Fruit fly (Drosophila melanogaster) whole organism: ENCODE measurements around the gene CG9953.

Experiments used
- CG8478 ChIP-seq: fragments of >200 bp; optimal IDR thresholded peaks from 2 replicates; lab custom pipeline; 2018; ENCODE audit warnings: inconsistent platforms
- Dll ChIP-seq: fragments of >200 bp; optimal IDR thresholded peaks from 2 replicates; lab custom pipeline; 2017
- EcR ChIP-seq, 2 experiments: fragments of >200 bp; optimal IDR thresholded peaks; 2 replicates each; lab custom pipeline; 2017; ENCODE audit warnings: missing biosample characterization in 2 of 2, missing genetic modification characterization in 2 of 2, missing genetic modification reagents in 2 of 2
- pan ChIP-seq: fragments of >200 bp; optimal IDR thresholded peaks from 2 replicates; lab custom pipeline; 2017
- psq ChIP-seq: fragments of >200 bp; optimal IDR thresholded peaks from 2 replicates; lab custom pipeline; 2017
- usp ChIP-seq: fragments of >200 bp; optimal IDR thresholded peaks from 2 replicates; lab custom pipeline; 2017; ENCODE audit warnings: missing biosample characterization, missing genetic modification characterization, mixed read lengths

Gene CG9953

DNA sequence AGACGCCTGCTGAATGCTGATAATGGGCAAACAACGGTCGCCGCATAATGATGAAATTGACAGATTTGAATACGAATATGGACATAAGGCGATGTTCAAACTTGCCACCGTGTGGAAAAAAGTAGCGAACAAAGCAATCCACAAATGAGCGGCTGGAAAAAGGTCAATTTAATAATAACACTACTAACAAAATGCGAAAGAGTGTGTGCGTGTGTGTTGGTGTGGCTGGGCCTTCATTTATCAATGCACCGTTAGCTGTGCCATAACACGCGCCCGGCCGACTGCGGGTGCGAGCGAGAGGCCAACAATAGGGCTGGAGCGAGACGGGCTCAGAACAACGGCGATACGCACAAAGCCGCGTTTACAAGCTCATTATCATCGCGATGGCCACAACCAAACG, 6.4 kb downstream of the CG9953 start:
- TF ChIP-seq psq (lab: Kevin White, UChicago) (no peak), CG8478 (no peak), usp (GFP tag; lab: Kevin White, UChicago) (no peak), EcR (GFP tag; optimal IDR thresholded peaks at IDR 0.05; lab: Kevin White, UChicago) (no peak), pan (lab: Kevin White, UChicago) (no peak), Dll (no peak)

DNA sequence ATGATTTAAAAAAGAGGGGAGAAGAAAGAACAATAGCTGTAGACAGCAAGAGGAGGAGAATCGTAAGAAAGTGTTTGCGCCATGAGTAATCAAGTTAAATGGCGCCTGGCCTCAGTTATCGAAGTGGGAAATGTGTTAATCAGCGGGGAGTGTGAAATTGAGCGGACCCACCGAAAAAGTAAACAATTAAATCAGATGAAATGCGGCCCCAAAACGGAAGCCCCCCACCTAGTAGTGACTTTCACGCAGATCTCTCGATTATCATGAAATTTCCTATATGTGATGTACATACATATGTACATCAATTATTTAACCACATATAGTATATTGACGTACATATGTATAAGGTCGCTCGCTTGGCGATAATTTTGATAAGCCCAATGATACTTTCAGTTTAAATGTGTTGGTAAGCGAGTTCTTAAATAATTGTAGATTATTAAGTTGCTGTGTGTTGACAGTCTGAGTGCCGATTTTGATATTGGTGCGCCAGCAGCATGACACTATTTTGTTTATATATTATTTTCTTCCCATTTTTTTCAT, 7.2 kb downstream of the CG9953 start:
- TF ChIP-seq Dll (no peak), EcR (GFP tag; optimal IDR thresholded peaks at IDR 0.05; lab: Kevin White, UChicago) (no peak), psq (lab: Kevin White, UChicago) (no peak), CG8478 (no peak), usp (GFP tag; lab: Kevin White, UChicago) (no peak), pan (lab: Kevin White, UChicago) (no peak)

DNA sequence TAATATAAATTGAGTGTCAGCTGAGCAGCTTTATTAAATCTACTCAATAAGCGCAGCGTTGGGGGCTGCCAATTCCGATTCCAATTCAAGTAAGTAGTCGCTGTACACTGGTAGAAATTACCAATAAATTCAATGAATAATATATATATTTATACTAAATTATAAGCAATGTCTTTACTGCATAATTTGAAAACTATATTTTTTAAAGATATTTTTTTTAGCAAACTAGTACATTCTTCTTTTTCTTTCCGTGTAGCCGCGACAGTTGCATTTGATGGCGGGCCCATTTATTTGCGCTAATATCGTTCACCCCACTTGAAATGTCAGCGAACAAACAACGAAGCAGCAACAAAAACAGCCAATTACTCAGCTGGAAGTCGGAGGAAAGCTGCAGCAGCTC, 7.9 kb downstream of the CG9953 start:
- TF ChIP-seq Dll (no peak), pan (lab: Kevin White, UChicago) (no peak), EcR (GFP tag; optimal IDR thresholded peaks at IDR 0.05; lab: Kevin White, UChicago) (no peak), usp (GFP tag; lab: Kevin White, UChicago) (no peak), CG8478 (no peak)

DNA sequence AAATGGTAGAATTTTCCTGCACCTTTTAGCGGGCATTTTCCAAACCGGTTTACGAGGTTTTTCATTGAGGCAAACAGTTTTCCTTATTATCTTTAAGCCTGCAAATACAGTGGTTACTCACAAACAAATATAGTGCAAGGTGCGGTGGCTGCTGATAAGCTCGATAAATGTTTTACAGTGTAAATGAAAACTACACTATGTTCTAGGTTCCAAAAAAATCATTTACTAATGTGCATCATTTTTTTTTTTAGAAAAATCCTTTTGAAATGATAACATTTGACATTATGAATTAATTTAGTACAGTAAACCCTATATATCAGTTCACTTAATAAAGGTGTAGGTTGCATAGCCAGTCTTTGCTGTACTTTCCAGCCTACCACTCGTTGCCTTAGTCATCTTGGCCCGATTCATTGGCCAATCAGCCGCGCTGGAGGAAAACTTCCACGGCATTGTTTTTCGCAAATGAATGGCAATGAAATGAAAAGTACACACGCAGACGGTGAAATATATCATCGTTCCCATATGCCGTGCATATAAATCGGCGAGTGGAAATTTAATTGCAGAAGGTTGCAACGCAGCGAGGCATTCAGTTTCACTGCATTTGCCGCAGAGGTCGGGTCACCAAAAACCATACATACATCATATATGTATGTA, 8.7 kb downstream of the CG9953 start:
- TF ChIP-seq usp (GFP tag; lab: Kevin White, UChicago) (no peak), CG8478 (no peak), pan (lab: Kevin White, UChicago) (no peak), EcR (GFP tag; optimal IDR thresholded peaks at IDR 0.05; lab: Kevin White, UChicago) (no peak), psq (lab: Kevin White, UChicago) (no peak), Dll (no peak)

DNA sequence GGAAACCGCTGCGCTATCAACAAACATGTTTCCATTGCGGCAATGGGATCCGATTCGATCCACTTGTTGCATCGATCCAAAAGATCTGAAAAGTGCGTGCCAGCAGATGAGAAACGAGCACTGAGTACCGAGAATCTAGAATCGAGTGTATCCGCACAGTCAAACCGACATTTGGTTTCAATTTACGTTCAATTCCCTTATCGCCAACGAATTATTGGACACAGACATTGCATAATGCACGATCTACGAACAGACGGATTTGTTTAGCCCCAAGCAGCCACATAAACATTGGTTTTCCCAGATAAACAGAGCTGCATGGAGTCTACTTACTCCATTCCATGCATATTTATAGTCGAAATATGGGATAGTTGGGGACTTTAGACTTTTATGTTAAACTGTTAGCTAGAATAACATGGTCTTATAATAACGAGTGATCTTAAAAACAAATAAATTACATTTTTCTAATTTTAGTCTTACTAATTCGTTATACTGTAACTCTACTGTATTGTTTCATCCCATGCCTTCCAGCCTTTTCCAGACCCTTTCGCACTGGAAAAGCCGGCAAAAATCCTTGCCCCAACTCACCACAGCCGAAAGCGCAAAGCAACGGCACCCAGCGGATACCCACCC, 9.4 kb downstream of the CG9953 start:
- TF ChIP-seq pan (lab: Kevin White, UChicago) (no peak), psq (lab: Kevin White, UChicago) (no peak), CG8478 (no peak), usp (GFP tag; lab: Kevin White, UChicago) (no peak), EcR (GFP tag; optimal IDR thresholded peaks at IDR 0.05; lab: Kevin White, UChicago) (no peak), Dll (no peak)

DNA sequence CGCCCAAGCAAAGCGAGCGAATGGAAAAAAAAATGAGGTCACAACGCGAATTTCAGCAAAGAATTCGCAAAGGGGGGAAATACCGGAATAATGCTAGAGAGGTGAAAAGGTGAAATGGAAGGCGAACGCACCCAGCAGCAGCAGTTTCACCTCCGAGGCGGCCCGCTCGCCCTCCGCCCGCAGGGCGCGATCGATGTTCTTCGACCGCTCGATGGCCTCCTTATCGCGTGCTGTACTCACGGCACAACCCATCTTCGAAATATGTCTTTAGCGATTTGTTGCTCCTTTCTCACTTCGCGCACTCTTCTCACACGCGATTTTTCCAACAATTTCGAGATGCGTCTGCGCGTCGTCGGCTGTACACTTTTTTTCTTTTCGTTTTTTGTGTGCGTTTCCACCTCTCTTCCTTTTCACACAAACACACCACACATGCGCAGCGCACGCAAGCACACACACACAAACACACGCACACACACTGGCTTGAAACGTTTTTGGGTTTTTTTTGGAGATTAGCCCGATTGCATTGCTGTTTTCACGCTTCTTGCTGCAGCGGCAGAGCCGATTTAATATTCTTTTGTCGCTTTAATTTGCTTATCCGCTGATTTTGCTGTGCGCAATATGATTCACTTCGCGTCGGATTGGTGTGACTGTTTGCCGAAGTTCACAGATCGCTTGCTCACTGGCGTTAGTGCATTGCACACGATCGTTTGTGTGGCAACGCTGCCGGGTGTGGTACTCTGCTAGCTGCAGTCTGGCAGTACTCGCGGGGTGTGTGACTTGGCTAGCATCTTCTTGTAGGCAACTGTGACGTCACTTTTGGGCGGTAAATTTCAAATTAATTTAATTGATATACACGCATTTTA, 10.2 kb downstream of the CG9953 start, which contains the start of gene Galphai:
Galphai (minus strand) TSS at position 658 of the 863 bp plus-strand sequence.
- no peak for TF ChIP-seq Dll
- no peak for TF ChIP-seq EcR (GFP tag; optimal IDR thresholded peaks at IDR 0.05; lab: Kevin White, UChicago)
- TF ChIP-seq usp (GFP tag; lab: Kevin White, UChicago): no peak
- TF ChIP-seq pan (lab: Kevin White, UChicago): no peak
- TF ChIP-seq psq (lab: Kevin White, UChicago): no peak
- no peak for TF ChIP-seq CG8478

DNA sequence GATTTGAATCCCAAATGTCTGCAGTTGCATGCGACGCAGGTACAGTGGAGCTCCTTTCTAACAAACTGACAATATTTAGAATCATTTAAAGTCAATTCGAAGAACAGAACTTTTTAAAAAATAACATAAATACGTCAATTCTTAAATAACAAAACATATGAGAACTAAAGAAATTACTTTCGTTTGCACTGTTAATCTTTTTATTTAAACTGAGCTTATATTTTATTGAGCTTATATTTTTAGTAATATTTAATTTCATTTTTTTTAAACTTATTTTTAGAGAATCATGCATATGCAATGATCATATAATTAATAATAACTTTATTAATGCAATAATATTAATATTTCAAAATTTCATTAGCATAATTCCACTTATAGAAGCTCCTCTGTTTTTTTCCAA, 11.1 kb downstream of the CG9953 start:
- TF ChIP-seq psq (lab: Kevin White, UChicago) (no peak), EcR (GFP tag; optimal IDR thresholded peaks at IDR 0.05; lab: Kevin White, UChicago) (no peak), Dll (no peak), pan (lab: Kevin White, UChicago) (no peak), CG8478 (no peak), usp (GFP tag; lab: Kevin White, UChicago) (no peak)

DNA sequence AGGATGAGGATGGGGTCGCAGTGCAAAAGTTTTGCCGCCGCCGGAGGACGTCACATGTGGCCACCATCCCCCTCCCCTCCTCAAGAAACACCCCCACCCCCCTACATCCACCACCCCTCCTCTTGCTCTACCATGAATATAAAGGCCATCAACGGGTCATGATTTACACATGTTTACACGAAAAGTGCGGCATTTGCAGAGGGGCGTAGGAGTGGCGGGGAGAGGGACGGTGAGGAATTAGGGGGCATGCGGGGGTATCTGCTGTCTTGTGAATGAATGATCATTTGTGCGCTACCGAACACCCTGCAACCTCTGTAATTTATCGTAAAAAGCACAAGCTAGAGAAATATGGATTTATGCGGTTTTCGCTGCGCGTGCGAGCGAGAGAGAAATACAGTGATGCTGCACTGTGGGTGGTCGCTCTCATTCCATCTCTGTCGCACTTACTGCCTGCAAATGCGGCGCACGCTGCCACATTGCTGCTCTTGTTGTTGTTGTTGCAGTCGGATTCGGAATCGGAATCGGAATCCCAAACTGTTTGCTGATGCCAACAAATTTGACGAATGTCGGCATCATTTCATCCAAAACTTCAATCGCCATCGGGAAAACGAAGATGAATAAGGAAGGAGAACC, 11.8 kb downstream of the CG9953 start:
- TF ChIP-seq EcR (GFP tag; optimal IDR thresholded peaks at IDR 0.05; lab: Kevin White, UChicago) (no peak), CG8478 (no peak), psq (lab: Kevin White, UChicago) (no peak), pan (lab: Kevin White, UChicago) (no peak), usp (GFP tag; lab: Kevin White, UChicago) (no peak), Dll (no peak)

DNA sequence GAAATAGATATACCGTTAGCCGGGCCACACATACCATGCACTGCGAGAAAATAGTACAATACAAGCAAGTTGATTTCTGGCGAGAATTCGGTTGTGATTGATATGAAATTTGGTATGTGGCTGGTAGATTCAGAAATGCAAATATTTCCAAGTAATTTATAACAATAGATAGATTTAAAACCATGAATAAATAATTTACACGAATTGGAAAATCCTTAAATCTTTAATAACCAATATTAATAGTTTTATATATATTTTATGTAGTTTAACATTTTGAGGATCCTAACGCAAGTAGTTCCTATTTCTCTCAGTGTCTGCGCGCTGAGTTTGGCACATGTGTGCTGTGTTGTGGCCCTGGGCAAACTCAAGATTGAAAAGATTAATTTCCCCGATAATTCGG, 12.4 kb downstream of the CG9953 start:
- no peak for TF ChIP-seq CG8478
- no peak for TF ChIP-seq EcR (GFP tag; optimal IDR thresholded peaks at IDR 0.05; lab: Kevin White, UChicago)
- TF ChIP-seq usp (GFP tag; lab: Kevin White, UChicago): no peak
- no peak for TF ChIP-seq psq (lab: Kevin White, UChicago)
- no peak for TF ChIP-seq Dll
- TF ChIP-seq pan (lab: Kevin White, UChicago): no peak

DNA sequence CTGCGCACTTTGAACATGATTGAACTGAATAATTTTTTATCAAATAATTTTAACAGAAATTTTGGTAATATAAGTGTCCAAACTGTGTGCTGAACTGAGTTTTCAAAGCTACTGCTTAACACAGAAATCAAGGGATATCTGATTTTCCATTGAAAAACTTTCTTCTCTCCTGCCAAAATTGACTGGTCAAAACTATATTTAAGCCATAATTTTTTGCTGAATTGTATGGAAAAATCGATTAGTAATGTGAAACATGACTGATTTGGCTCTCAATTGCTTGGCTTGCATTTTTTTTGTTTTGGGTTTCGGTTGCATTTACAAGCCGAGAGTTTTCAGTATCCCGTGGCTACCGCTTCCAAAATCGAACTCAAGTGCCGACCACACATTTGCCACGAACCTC, 15.0 kb downstream of the CG9953 start, which contains the start of the genes CG32388 and CG43439:
CG32388 (minus strand) TSS at position 101 of the 400 bp plus-strand sequence.
CG43439 (minus strand) TSS at position 101 of the 400 bp plus-strand sequence.
- TF ChIP-seq EcR (GFP tag; optimal IDR thresholded peaks at IDR 0.05; lab: Kevin White, UChicago): no peak
- no peak for TF ChIP-seq CG8478
- TF ChIP-seq pan (lab: Kevin White, UChicago): no peak
- TF ChIP-seq Dll: no peak
- no peak for TF ChIP-seq usp (GFP tag; lab: Kevin White, UChicago)
- TF ChIP-seq psq (lab: Kevin White, UChicago): no peak
